Worm (Caenorhabditis elegans) whole organism, L4/young adult: ENCODE measurements around the gene C29F3.7.
"Not testable (repeated sequence)": the region's sequence is repeated elsewhere in the genome, so short reads cannot be mapped to it uniquely, and the experiment has no call there.

ENCODE experiments used
- W03F9.2 ChIP-seq: fragments of 150-350 bp; optimal IDR thresholded peaks from 2 replicates; lab custom pipeline; 2014; ENCODE audit warnings: missing biosample characterization, missing genetic modification characterization
- dao-5 ChIP-seq: sonication (generic microtip); optimal IDR thresholded peaks from 2 replicates; lab custom pipeline; 2016; ENCODE audit warnings: missing genotype, missing genetic modification characterization, moderate library complexity, missing compliant biosample characterization
- him-1 ChIP-seq: sonication (generic microtip); optimal IDR thresholded peaks from 2 replicates; lab custom pipeline; 2016; ENCODE audit warnings: missing genotype, missing genetic modification reagents, missing genetic modification characterization, missing compliant biosample characterization

The C29F3.7 gene

DNA sequence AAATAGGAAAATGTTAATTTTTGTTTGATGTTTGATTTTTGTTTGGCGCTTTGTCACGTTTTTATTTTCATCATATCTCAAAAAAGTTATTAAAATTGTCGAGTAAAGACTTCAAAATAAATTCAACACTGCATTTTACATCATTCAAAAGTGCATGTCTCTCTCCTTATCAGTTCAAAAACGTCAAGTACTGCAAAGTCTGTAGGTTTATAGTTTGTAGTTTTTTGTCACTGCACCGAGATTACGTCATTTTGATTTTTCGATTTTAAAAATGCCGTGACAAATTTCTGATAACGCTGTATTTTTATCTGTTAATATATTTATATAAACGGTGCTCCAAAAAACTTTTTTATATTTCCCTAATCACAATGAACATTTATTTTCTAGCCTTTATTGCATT lies at the start of gene C29F3.7:
Gene C29F3.7 (plus strand): TSS at position 254 of the 400 bp plus-strand sequence.
- TF ChIP-seq dao-5 (no peak), him-1 (no peak), W03F9.2 (tag; lab: Kevin White, UChicago) (no peak)

- no peak for TF ChIP-seq him-1
- no peak for TF ChIP-seq W03F9.2 (tag; lab: Kevin White, UChicago)
- TF ChIP-seq dao-5, result no peak
Measured at ce11 chrV:15305502-15305901, 49.2 kb upstream of the C29F3.7 start, which contains the start of gene T26H8.5. T26H8.5 (minus strand) TSS chrV:15305602.

ce11 chrV:15306745-15307144 lies 48.0 kb upstream of the C29F3.7 start, which contains the start of gene T26H8.4:
T26H8.4 (minus strand) TSS chrV:15306845.
- TF ChIP-seq dao-5 (no peak), him-1 (no peak), W03F9.2 (tag; lab: Kevin White, UChicago) (no peak)

- no peak for TF ChIP-seq him-1
- no peak for TF ChIP-seq dao-5
- TF ChIP-seq W03F9.2 (tag; lab: Kevin White, UChicago), result no peak
Measured at ce11 chrV:15309011-15309410, 45.7 kb upstream of the C29F3.7 start, which contains the start of gene srz-10. srz-10 (minus strand) TSS chrV:15309098.

DNA sequence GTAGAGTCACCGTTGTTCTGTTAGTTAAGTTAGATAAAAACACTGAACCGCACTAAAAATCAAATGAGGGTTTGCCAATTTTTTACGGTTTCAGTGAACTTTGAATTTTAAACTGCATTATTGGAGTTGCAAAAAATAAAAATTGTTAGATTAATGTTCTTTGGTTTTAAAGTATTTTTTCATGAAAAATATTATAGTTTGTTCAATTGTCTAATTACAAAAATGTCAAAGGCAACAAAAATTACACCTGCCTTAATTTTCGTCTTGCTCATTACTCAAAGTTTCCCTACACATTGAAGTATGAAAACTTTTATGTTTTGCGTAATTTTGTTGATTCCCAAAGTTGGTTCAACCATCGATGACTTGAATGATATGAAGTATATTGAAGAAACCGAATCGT lies 43.9 kb upstream of the C29F3.7 start, which contains the start of gene irld-62:
Gene irld-62 (plus strand): TSS at position 301 of the 400 bp plus-strand sequence.
- TF ChIP-seq dao-5, result no peak
- TF ChIP-seq W03F9.2 (tag; lab: Kevin White, UChicago), result no peak
- no peak for TF ChIP-seq him-1

ce11 chrV:15313529-15313928 lies 41.2 kb upstream of the C29F3.7 start:
- TF ChIP-seq dao-5 (no peak), W03F9.2 (tag; lab: Kevin White, UChicago) (no peak), him-1 (no peak)

ce11 chrV:15315827-15316527 lies 38.7 kb upstream of the C29F3.7 start, which contains the start of the genes srt-22 and nhr-246:
srt-22 (minus strand) TSS chrV:15315927.
nhr-246 (plus strand) TSS chrV:15316477.
- no peak for TF ChIP-seq him-1
- no peak for TF ChIP-seq W03F9.2 (tag; lab: Kevin White, UChicago)
- no peak for TF ChIP-seq dao-5

ce11 chrV:15318638-15319037 lies 36.1 kb upstream of the C29F3.7 start, which contains the start of gene nhr-291:
nhr-291 (plus strand) TSS chrV:15318961.
- TF ChIP-seq him-1 (no peak), dao-5 (no peak), W03F9.2 (tag; lab: Kevin White, UChicago) (no peak)

- not testable (repeated sequence) for TF ChIP-seq him-1; dao-5; W03F9.2 (tag; lab: Kevin White, UChicago)
Measured at ce11 chrV:15322653-15323052, 32.0 kb upstream of the C29F3.7 start, which contains the start of gene nhr-247. nhr-247 (plus strand) TSS chrV:15322982.

ce11 chrV:15323417-15323816 lies 31.3 kb upstream of the C29F3.7 start:
- TF ChIP-seq W03F9.2 (tag; lab: Kevin White, UChicago) (no peak), dao-5 (no peak), him-1 (no peak)

DNA sequence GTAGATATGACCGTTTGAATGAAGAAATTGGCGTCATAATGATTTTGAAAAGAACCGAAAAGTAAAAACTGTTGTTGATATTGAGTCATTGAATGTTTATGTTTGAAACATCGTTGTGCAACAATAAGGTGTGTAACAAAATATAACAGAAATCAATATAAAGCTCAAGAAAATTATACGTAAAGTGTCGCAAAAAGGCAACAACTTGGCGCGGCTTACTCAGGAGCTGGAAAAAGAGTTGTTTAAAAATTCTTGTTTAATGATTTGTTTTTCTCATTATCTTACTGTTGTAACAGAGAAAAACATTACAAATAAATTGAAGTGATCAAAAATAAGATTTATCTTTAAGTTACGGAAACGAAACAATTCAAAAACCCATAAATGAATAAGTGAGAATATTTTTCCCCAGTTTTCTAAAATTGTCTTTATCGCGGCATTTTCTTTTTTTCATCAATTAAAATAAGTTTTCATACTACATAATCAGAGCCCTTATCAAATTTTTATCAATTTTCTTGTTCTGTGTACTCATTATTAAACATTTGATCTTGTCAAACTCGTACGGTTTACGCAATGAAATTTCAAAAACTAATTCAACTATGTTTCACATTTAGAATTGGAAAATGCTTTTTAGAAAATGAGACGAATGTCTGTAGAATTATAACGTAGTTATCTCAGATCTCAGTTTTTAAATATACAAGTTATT lies 26.8 kb upstream of the C29F3.7 start, which contains the start of gene ZK1037.6:
Gene ZK1037.6 (minus strand): TSS at position 51 of the 703 bp plus-strand sequence.
- TF ChIP-seq W03F9.2 (tag; lab: Kevin White, UChicago) (no peak), dao-5 (no peak), him-1 (no peak)

ce11 chrV:15330314-15330713 lies 24.4 kb upstream of the C29F3.7 start, which contains the start of gene srh-295:
srh-295 (plus strand) TSS chrV:15330614.
- no peak for TF ChIP-seq dao-5
- TF ChIP-seq him-1, result no peak

DNA sequence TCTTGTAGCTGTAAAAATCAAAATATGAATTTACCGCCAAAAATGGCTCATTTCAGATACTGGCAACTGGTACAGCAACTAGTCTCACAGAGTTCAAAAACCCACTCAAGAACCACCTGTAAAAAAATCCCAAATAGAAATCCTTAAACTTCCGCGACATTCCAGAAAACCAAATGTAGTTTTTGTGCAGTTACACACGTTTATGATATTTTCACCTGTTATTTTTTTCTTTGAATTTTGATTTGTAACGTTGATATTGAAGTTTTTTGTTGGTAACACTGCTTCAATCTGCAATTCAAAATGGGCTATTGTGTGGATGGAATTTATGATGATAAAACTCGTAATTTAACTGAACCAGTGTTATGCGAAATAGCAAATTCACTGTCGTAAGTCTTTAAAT lies 21.9 kb upstream of the C29F3.7 start, which contains the start of gene srw-113:
Gene srw-113 (plus strand): TSS at position 301 of the 400 bp plus-strand sequence.
- TF ChIP-seq W03F9.2 (tag; lab: Kevin White, UChicago) (no peak), him-1 (no peak), dao-5 (no peak)

- no peak for TF ChIP-seq W03F9.2 (tag; lab: Kevin White, UChicago)
- no peak for TF ChIP-seq him-1
- no peak for TF ChIP-seq dao-5
Measured at ce11 chrV:15337405-15337804, 17.3 kb upstream of the C29F3.7 start, which contains the start of gene wrt-7. wrt-7 (minus strand) TSS chrV:15337505.
